Fruit fly (Drosophila melanogaster): Measurements from ENCODE around the gene RhoGAP102A.

RhoGAP102A gene

DNA sequence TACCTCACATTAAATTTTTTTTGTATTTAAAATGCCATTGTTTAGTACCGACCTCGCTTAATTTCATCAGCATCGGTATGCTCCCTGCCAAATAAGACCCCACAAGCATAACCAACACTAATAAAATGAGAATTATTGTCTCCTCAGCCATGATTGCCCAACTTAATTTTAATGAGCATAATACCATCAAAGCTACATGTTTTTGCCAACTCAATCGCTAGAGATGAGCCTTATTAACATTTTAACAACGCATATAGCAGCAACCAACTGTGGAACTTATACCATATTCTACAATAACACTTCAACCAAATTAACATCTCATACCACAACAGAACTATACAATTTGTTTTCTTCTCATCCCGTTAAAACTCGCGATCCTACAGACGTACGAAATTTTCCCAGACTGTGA is 58.9 kb downstream of the RhoGAP102A start, which contains the start of gene Zip102B:
TSS of gene Zip102B (minus strand) at position 392 of the 409 bp plus-strand sequence.
- TF ChIP-seq CG32264 (GFP tag; optimal IDR thresholded peaks at IDR 0.05) (no peak), lola (GFP tag; optimal IDR thresholded peaks at IDR 0.05) (no peak), Myc (optimal IDR thresholded peaks at IDR 0.05) (no peak), usp (GFP tag; optimal IDR thresholded peaks at IDR 0.05) (no peak), sage (GFP tag; optimal IDR thresholded peaks at IDR 0.05) (no peak), psq (GFP tag; optimal IDR thresholded peaks at IDR 0.05) (no peak), brk (GFP tag; optimal IDR thresholded peaks at IDR 0.05) (no peak), Mio (GFP tag; optimal IDR thresholded peaks at IDR 0.05) (no peak), fru (GFP tag; optimal IDR thresholded peaks at IDR 0.05) (no peak), h (GFP tag; optimal IDR thresholded peaks at IDR 0.05) (no peak), N (GFP tag; optimal IDR thresholded peaks at IDR 0.05) (peak; percentile 93), br (GFP tag; optimal IDR thresholded peaks at IDR 0.05) (no peak), HLH106 (tag; optimal IDR thresholded peaks at IDR 0.05) (no peak), Hr78 (GFP tag; optimal IDR thresholded peaks at IDR 0.05) (peak; percentile 72), Hr83 (GFP tag; optimal IDR thresholded peaks at IDR 0.05; ENCODE audit: poor library complexity, severe bottlenecking) (no peak), woc (GFP tag; optimal IDR thresholded peaks at IDR 0.05) (peak; percentile 32), Dfd (GFP tag; optimal IDR thresholded peaks at IDR 0.05) (no peak), Hnf4 (GFP tag; optimal IDR thresholded peaks at IDR 0.05) (no peak), OdsH (GFP tag; optimal IDR thresholded peaks at IDR 0.05) (no peak), tai (GFP tag; optimal IDR thresholded peaks at IDR 0.05) (no peak), Jra (GFP tag; optimal IDR thresholded peaks at IDR 0.05) (no peak), Rel (GFP tag; optimal IDR thresholded peaks at IDR 0.05) (no peak), Rel (tag; optimal IDR thresholded peaks at IDR 0.05) (peak; percentile 1)

DNA sequence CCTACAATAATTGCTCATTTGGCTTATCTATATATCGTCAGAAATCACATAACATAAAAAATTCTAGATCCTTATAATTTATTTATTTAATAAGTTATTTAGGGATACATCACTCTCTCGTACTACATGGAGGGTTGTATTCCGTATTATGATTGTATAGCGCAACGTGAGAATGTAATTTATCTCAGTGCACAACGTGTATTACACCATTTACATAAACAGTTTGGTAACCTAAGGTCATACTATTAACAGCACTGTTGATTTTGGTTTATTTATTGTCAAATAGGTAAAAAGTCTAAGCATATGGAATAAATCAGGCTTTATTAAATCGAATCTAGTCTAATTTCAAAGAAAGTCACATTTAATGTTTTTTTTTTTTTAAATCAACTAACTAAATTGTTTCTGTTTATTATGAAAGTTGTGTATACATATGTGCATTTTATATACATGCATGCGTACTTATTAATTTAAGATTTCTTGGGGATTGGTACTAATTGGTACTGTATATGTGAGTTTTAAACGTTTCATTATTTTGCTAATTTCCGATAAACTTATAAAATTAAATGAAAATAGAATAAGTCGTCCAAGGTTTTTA is 60.0 kb downstream of the RhoGAP102A start, which contains the start of gene Rnf11:
TSS of gene Rnf11 (plus strand) at position 252 of the 595 bp plus-strand sequence.
- TF ChIP-seq Vsx2 (GFP tag; optimal IDR thresholded peaks at IDR 0.05; ENCODE audit: partially characterized antibody) (no peak), dsf (GFP tag; optimal IDR thresholded peaks at IDR 0.05; ENCODE audit: borderline replicate concordance) (no peak), Hnf4 (GFP tag; optimal IDR thresholded peaks at IDR 0.05) (peak; percentile 26), Hr78 (GFP tag; optimal IDR thresholded peaks at IDR 0.05) (peak; percentile 90), Jra (GFP tag; optimal IDR thresholded peaks at IDR 0.05) (no peak), N (GFP tag; optimal IDR thresholded peaks at IDR 0.05) (peak; percentile 99), Abd-B (GFP tag; optimal IDR thresholded peaks at IDR 0.05) (no peak), tai (GFP tag; optimal IDR thresholded peaks at IDR 0.05) (no peak), h (GFP tag; optimal IDR thresholded peaks at IDR 0.05) (no peak), sage (GFP tag; optimal IDR thresholded peaks at IDR 0.05) (no peak), fru (GFP tag; optimal IDR thresholded peaks at IDR 0.05) (no peak), foxo (GFP tag; optimal IDR thresholded peaks at IDR 0.05) (no peak), dmrt93B (GFP tag; optimal IDR thresholded peaks at IDR 0.05) (no peak), lola (GFP tag; optimal IDR thresholded peaks at IDR 0.05) (peak; percentile 28), usp (GFP tag; optimal IDR thresholded peaks at IDR 0.05) (no peak), OdsH (GFP tag; optimal IDR thresholded peaks at IDR 0.05) (no peak), CG9705 (GFP tag; optimal IDR thresholded peaks at IDR 0.05) (no peak), CrebA (GFP tag; optimal IDR thresholded peaks at IDR 0.05; ENCODE audit: borderline replicate concordance) (no peak), woc (GFP tag; optimal IDR thresholded peaks at IDR 0.05) (peak; percentile 41), GATAd (GFP tag; optimal IDR thresholded peaks at IDR 0.05) (no peak), jim (GFP tag; optimal IDR thresholded peaks at IDR 0.05) (no peak), rgr (GFP tag; optimal IDR thresholded peaks at IDR 0.05) (peak; percentile 51), ey (GFP tag; optimal IDR thresholded peaks at IDR 0.05) (no peak), CG32264 (GFP tag; optimal IDR thresholded peaks at IDR 0.05) (no peak), sv (GFP tag; optimal IDR thresholded peaks at IDR 0.05) (no peak), Dfd (GFP tag; optimal IDR thresholded peaks at IDR 0.05) (no peak), Hr83 (GFP tag; optimal IDR thresholded peaks at IDR 0.05; ENCODE audit: poor library complexity, severe bottlenecking) (no peak), Rel (GFP tag; optimal IDR thresholded peaks at IDR 0.05) (no peak), Rel (tag; optimal IDR thresholded peaks at IDR 0.05) (no peak), brk (GFP tag; optimal IDR thresholded peaks at IDR 0.05) (no peak), br (GFP tag; optimal IDR thresholded peaks at IDR 0.05) (no peak), Dif (GFP tag; optimal IDR thresholded peaks at IDR 0.05; ENCODE audit: partially characterized antibody) (no peak), Sp1 (GFP tag; optimal IDR thresholded peaks at IDR 0.05) (no peak), pan (optimal IDR thresholded peaks at IDR 0.05) (no peak), dl (GFP tag; optimal IDR thresholded peaks at IDR 0.05; ENCODE audit: insufficient read depth in 1 of 2, partially characterized antibody in 2 of 2) (no peak), Mio (GFP tag; optimal IDR thresholded peaks at IDR 0.05) (no peak), HLH106 (tag; optimal IDR thresholded peaks at IDR 0.05) (no peak), Myc (optimal IDR thresholded peaks at IDR 0.05) (no peak), psq (GFP tag; optimal IDR thresholded peaks at IDR 0.05) (no peak)

Measured in whole organism, wandering third instar larva.